Worm (Caenorhabditis elegans) whole organism, early embryonic: ENCODE results near the gene sfxn-1.1.

ENCODE experiments used
- B0310.2 ChIP-seq: sonication (generic microtip); optimal IDR thresholded peaks from 2 replicates; lab custom pipeline; 2016; ENCODE audit warnings: mild to moderate bottlenecking, missing genetic modification characterization, missing compliant biosample characterization
- F13C5.2 ChIP-seq: sonication (generic microtip); optimal IDR thresholded peaks from 2 replicates; lab custom pipeline; 2017; ENCODE audit warnings: mild to moderate bottlenecking, missing genetic modification characterization, inconsistent platforms, missing compliant biosample characterization
- aly-1 ChIP-seq: sonication (generic microtip); optimal IDR thresholded peaks from 2 replicates; lab custom pipeline; 2016; ENCODE audit warnings: missing genetic modification characterization, missing compliant biosample characterization
- ama-1 ChIP-seq: fragments of 150-350 bp; optimal IDR thresholded peaks from 2 replicates; lab custom pipeline; 2014
- ceh-13 ChIP-seq: fragments of 200-800 bp; sonication (Bioruptor generic); optimal IDR thresholded peaks from 2 replicates; lab custom pipeline; 2018; ENCODE audit warnings: mild to moderate bottlenecking, missing genetic modification characterization, missing compliant biosample characterization
- ceh-36 ChIP-seq: sonication (generic microtip); optimal IDR thresholded peaks from 2 replicates; lab custom pipeline; 2016; ENCODE audit warnings: missing genetic modification characterization, inconsistent platforms, missing compliant biosample characterization
- ets-7 ChIP-seq: sonication (generic microtip); optimal IDR thresholded peaks from 2 replicates; lab custom pipeline; 2016; ENCODE audit warnings: missing genotype, missing genetic modification characterization, missing compliant biosample characterization
- flt-1 ChIP-seq: fragments of 200-800 bp; sonication (Bioruptor generic); IDR thresholded peaks from 2 replicates; pipeline ENCODE4 v1.3.6; 2022; ENCODE audit warnings: missing genetic modification characterization, missing compliant biosample characterization
- hmbx-1 ChIP-seq: sonication (generic microtip); optimal IDR thresholded peaks from 2 replicates; lab custom pipeline; 2016; ENCODE audit warnings: mild to moderate bottlenecking, missing genetic modification characterization, missing compliant biosample characterization
- hmg-4 ChIP-seq: fragments of 200-800 bp; sonication (Bioruptor generic); optimal IDR thresholded peaks from 2 replicates; lab custom pipeline; 2018; ENCODE audit warnings: mild to moderate bottlenecking, missing genetic modification characterization, missing compliant biosample characterization
- hnd-1 ChIP-seq: sonication (generic microtip); optimal IDR thresholded peaks from 2 replicates; lab custom pipeline; 2016; ENCODE audit warnings: missing genetic modification characterization, missing compliant biosample characterization
- pes-1 ChIP-seq: fragments of 200-800 bp; sonication (Bioruptor generic); IDR thresholded peaks from 2 replicates; pipeline ENCODE4 v1.3.6; 2022; ENCODE audit warnings: missing genetic modification reagents, missing genetic modification characterization, missing compliant biosample characterization
- scrt-1 ChIP-seq: fragments of 200-800 bp; sonication (Bioruptor generic); IDR thresholded peaks from 2 replicates; pipeline ENCODE4 v1.3.6; 2022; ENCODE audit warnings: missing genetic modification characterization, missing compliant biosample characterization
- sea-1 ChIP-seq: fragments of 200-800 bp; sonication (Bioruptor generic); conservative IDR thresholded peaks from 2 replicates; pipeline ENCODE4 v1.3.6; 2022; ENCODE audit warnings: missing genetic modification characterization, missing compliant biosample characterization
- tbx-11 ChIP-seq: fragments of 200-800 bp; sonication (Bioruptor generic); IDR thresholded peaks from 2 replicates; pipeline ENCODE4 v1.3.6; 2022; ENCODE audit warnings: missing genetic modification characterization, missing compliant biosample characterization
- tbx-37 ChIP-seq: fragments of 200-800 bp; sonication (Bioruptor generic); conservative IDR thresholded peaks from 2 replicates; pipeline ENCODE4 v1.3.6; 2022; ENCODE audit warnings: missing genetic modification reagents, missing genetic modification characterization, missing compliant biosample characterization
- tra-4 ChIP-seq: sonication (generic microtip); optimal IDR thresholded peaks from 2 replicates; lab custom pipeline; 2017; ENCODE audit warnings: missing genetic modification characterization, missing compliant biosample characterization

sfxn-1.1 gene

DNA sequence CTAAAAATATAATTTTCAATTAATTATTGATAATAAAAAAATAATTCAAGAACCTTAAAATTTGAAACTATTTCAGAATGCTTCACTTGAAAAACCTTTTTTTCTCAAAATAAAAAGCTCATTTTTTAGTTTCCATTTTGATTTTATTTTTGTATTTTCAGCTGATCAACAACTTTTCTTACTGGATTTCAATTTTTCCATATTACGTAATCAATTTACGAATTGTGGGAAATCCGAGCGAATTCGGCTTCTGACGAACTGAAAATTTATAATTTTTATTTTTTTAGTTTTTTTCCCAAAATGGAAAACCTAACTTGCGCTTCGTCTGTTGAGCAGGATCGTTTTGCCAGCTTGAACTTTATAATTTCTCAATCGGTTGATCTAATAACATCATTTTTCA is 18.7 kb upstream of the sfxn-1.1 start, which contains the start of gene sra-8:
Gene sra-8, plus strand, starts transcription at position 301 of the 400 bp plus-strand sequence.
- TF ChIP-seq F13C5.2 (tag; lab: Kevin White, UChicago) (no peak), ceh-36 (tag; lab: Kevin White, UChicago) (no peak), tbx-37 (GFP tag; lab: Robert Waterston, UW) (no peak), B0310.2 (tag; lab: Kevin White, UChicago) (no peak)

DNA sequence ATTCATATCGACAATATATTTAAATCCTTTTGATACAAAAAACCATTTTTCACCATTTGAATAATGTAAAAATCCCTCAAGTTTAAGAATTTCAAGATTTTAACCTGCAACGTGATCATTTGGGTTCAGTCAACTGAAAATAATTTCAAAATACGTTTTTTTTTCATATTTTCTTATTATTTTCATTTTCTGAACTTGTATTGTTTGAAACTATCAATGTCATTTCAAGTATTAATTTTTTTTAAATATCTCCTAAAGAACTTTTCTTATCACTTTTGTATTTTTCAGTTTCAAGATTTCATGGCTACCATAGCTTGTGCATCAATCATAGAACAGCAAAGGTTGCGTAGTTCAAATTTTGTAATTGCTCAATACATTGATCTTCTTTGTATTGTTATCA is 13.3 kb upstream of the sfxn-1.1 start, which contains the start of gene sra-9:
Gene sra-9, plus strand, starts transcription at position 301 of the 400 bp plus-strand sequence.
- TF ChIP-seq pes-1 (GFP tag; lab: Robert Waterston, UW) (no peak), ama-1 (lab: Kevin White, UChicago) (no peak)

DNA sequence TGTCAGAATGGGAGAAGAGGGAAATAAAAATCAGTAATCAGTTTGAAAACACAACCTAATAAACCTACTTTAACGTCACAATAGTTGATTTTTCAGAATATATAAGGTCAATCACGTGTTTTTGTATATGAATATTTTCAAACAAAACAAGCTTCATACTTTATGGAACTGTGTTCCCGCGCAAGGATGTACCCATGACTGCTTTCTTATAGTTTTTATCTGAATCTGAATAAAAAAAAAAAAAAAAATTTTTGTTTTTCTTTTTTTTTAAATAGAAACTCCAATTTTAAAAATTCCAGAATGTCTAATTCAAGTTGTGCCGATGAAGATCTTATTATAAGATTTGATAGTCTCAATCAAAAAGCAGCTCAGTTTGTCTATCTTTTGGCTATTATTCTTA is 9.8 kb upstream of the sfxn-1.1 start, which contains the start of gene sra-2:
Gene sra-2, plus strand, starts transcription at position 301 of the 400 bp plus-strand sequence.
- TF ChIP-seq B0310.2 (tag; lab: Kevin White, UChicago) (no peak), flt-1 (GFP tag; lab: Robert Waterston, UW) (no peak), ama-1 (lab: Kevin White, UChicago) (no peak), aly-1 (no peak), ceh-13 (GFP tag; lab: Kevin White, UChicago) (no peak), scrt-1 (no peak), ceh-36 (tag; lab: Kevin White, UChicago) (no peak), pes-1 (GFP tag; lab: Robert Waterston, UW) (no peak), hmg-4 (GFP tag; lab: Kevin White, UChicago) (no peak), tbx-11 (GFP tag; lab: Robert Waterston, UW) (no peak), hmbx-1 (tag; lab: Kevin White, UChicago) (no peak), F13C5.2 (tag; lab: Kevin White, UChicago) (no peak), hnd-1 (tag; lab: Kevin White, UChicago) (no peak), tra-4 (tag; lab: Kevin White, UChicago) (no peak), tbx-37 (GFP tag; lab: Robert Waterston, UW) (no peak), sea-1 (no peak), ets-7 (tag; lab: Kevin White, UChicago) (no peak)

ce11 chrII:9523539-9524224 is 5.0 kb upstream of the sfxn-1.1 start, which contains the start of gene mex-6:
Gene mex-6 (plus strand): TSS chrII:9524174.
- TF ChIP-seq tra-4 (tag; lab: Kevin White, UChicago) (no peak), ama-1 (lab: Kevin White, UChicago) (no peak), hmg-4 (GFP tag; lab: Kevin White, UChicago) (no peak), hnd-1 (tag; lab: Kevin White, UChicago) (no peak), hmbx-1 (tag; lab: Kevin White, UChicago) (no peak), B0310.2 (tag; lab: Kevin White, UChicago) (no peak), sea-1 (no peak), ets-7 (tag; lab: Kevin White, UChicago) (no peak), pes-1 (GFP tag; lab: Robert Waterston, UW) (no peak), scrt-1 (no peak), tbx-11 (GFP tag; lab: Robert Waterston, UW) (no peak), ceh-13 (GFP tag; lab: Kevin White, UChicago) (no peak)

ce11 chrII:9522986-9523385 is 4.3 kb upstream of the sfxn-1.1 start, which contains the start of gene AH6.17:
Gene AH6.17 (plus strand): TSS chrII:9523170.
- TF ChIP-seq hmbx-1 (tag; lab: Kevin White, UChicago) (no peak), tbx-37 (GFP tag; lab: Robert Waterston, UW) (no peak)

DNA sequence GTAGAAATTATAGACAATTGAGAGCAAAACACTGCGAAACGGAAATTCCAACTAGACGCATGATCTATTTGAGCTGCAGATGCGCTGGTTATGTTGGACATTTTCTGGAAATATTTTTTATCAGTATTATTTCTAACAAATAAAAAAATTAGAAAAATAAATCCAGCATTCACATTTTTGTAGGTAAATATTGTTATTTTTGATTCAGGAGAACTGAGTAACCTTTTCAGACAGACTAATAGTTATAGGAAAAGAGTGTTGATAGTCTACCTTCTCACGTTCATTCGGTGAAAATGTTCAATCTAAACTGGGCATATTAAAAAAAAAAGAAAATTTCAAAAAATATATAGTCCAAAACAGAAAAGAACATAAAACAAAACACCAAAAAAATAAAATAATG is 2.9 kb upstream of the sfxn-1.1 start, which contains the start of gene sra-1:
Gene sra-1, minus strand, starts transcription at position 101 of the 400 bp plus-strand sequence.
- no peak for TF ChIP-seq hmbx-1 (tag; lab: Kevin White, UChicago)
- no peak for TF ChIP-seq scrt-1
- no peak for TF ChIP-seq hmg-4 (GFP tag; lab: Kevin White, UChicago)
- TF ChIP-seq flt-1 (GFP tag; lab: Robert Waterston, UW) = no peak
- no peak for TF ChIP-seq pes-1 (GFP tag; lab: Robert Waterston, UW)
- TF ChIP-seq ets-7 (tag; lab: Kevin White, UChicago) = no peak
- TF ChIP-seq ama-1 (lab: Kevin White, UChicago) = no peak
- TF ChIP-seq hnd-1 (tag; lab: Kevin White, UChicago) = no peak
- TF ChIP-seq F13C5.2 (tag; lab: Kevin White, UChicago) = no peak
- TF ChIP-seq tbx-11 (GFP tag; lab: Robert Waterston, UW) = no peak
- no peak for TF ChIP-seq sea-1
- TF ChIP-seq tra-4 (tag; lab: Kevin White, UChicago) = no peak

DNA sequence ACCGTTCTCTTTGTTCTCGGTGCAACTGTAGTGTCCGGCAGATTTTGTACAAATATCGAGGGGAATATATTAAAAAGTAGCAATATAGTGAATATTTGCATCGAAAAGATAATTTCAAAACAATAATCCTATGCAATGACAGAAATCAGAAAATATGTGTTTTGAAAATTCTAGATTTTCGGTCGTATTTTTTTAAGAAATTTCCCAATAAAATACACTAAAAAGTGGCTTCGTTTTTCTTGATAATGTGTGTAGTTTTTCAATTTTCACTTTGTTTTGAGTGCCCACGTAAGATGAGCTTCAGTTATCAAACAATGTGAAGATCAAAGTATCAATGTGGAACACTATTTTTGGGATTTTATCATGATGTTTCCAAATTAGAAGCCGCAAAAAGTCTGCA is 1.8 kb downstream of the sfxn-1.1 start, which contains the start of gene gcy-1:
Gene gcy-1, minus strand, starts transcription at position 101 of the 400 bp plus-strand sequence.
- TF ChIP-seq B0310.2 (tag; lab: Kevin White, UChicago) (no peak), flt-1 (GFP tag; lab: Robert Waterston, UW) (no peak), hnd-1 (tag; lab: Kevin White, UChicago) (no peak), scrt-1 (no peak), F13C5.2 (tag; lab: Kevin White, UChicago) (no peak), ceh-13 (GFP tag; lab: Kevin White, UChicago) (no peak), pes-1 (GFP tag; lab: Robert Waterston, UW) (no peak), tbx-37 (GFP tag; lab: Robert Waterston, UW) (no peak), ama-1 (lab: Kevin White, UChicago) (no peak), sea-1 (no peak), tra-4 (tag; lab: Kevin White, UChicago) (no peak), tbx-11 (GFP tag; lab: Robert Waterston, UW) (no peak), ceh-36 (tag; lab: Kevin White, UChicago) (no peak), hmg-4 (GFP tag; lab: Kevin White, UChicago) (no peak), ets-7 (tag; lab: Kevin White, UChicago) (no peak), hmbx-1 (tag; lab: Kevin White, UChicago) (no peak), aly-1 (no peak)
